Worm (Caenorhabditis elegans) whole organism, L4 larva: ENCODE measurements around the gene laat-1.
A peak's percentile ranks its signal among the peaks of the same experiment; 100 is the strongest.

Experiments used
- F10B5.3 ChIP-seq: sonication (generic microtip); optimal IDR thresholded peaks from 2 replicates; lab custom pipeline; 2016; ENCODE audit warnings: mild to moderate bottlenecking, missing genetic modification characterization, missing compliant biosample characterization
- F26F4.8 ChIP-seq: fragments of 200-800 bp; sonication (Bioruptor generic); conservative IDR thresholded peaks from 2 replicates; pipeline ENCODE4 v1.3.6; 2022; ENCODE audit warnings: missing genetic modification characterization, missing compliant biosample characterization
- F37D6.2 ChIP-seq: sonication (generic microtip); optimal IDR thresholded peaks from 2 replicates; lab custom pipeline; 2016; ENCODE audit warnings: mild to moderate bottlenecking, missing genetic modification characterization, missing compliant biosample characterization
- F44E2.7 ChIP-seq: fragments of 200-800 bp; sonication (Bioruptor generic); IDR thresholded peaks from 2 replicates; pipeline ENCODE4 v2.1.2; 2022; ENCODE audit warnings: missing genetic modification characterization, missing compliant biosample characterization
- T26A8.4 ChIP-seq: fragments of 200-800 bp; sonication (Bioruptor generic); IDR thresholded peaks from 2 replicates; pipeline ENCODE4 v1.3.6; 2022; ENCODE audit warnings: missing genetic modification characterization, missing compliant biosample characterization
- Y48G9A.11 ChIP-seq: fragments of 200-800 bp; sonication (Bioruptor generic); IDR thresholded peaks from 2 replicates; pipeline ENCODE4 v1.3.6; 2022; ENCODE audit warnings: missing genetic modification reagents, missing genetic modification characterization, missing compliant biosample characterization
- arid-1 ChIP-seq: fragments of 200-800 bp; sonication (Bioruptor generic); conservative IDR thresholded peaks from 2 replicates; pipeline ENCODE4 v1.3.6; 2022; ENCODE audit warnings: missing genetic modification reagents, missing genetic modification characterization, missing compliant biosample characterization
- ceh-28 ChIP-seq: fragments of 150-350 bp; optimal IDR thresholded peaks from 2 replicates; lab custom pipeline; 2014; ENCODE audit warnings: missing biosample characterization, missing genetic modification reagents, missing genetic modification characterization
- ceh-82 ChIP-seq: sonication (generic microtip); optimal IDR thresholded peaks from 2 replicates; lab custom pipeline; 2017; ENCODE audit warnings: missing biosample characterization, missing genetic modification characterization
- ces-1 ChIP-seq: fragments of 150-350 bp; sonication (generic microtip); optimal IDR thresholded peaks from 4 replicates; lab custom pipeline; 2014; ENCODE audit warnings: missing biosample characterization, missing genetic modification reagents, missing genetic modification characterization
- cey-2 ChIP-seq: sonication (generic microtip); optimal IDR thresholded peaks from 3 replicates; lab custom pipeline; 2017; ENCODE audit warnings: missing genetic modification characterization, mild to moderate bottlenecking, missing compliant biosample characterization, antibody characterized with exemption, borderline replicate concordance; ENCODE audit not compliant: insufficient read depth
- ctbp-1 ChIP-seq: fragments of 200-800 bp; sonication (Bioruptor generic); IDR thresholded peaks from 2 replicates; pipeline ENCODE4 v1.3.6; 2022; ENCODE audit warnings: missing genetic modification reagents, missing genetic modification characterization, missing compliant biosample characterization
- daf-16 ChIP-seq, 3 experiments: sonication (generic microtip); optimal IDR thresholded peaks; 2 replicates each; lab custom pipeline; 2016 to 2017; ENCODE audit warnings: missing genetic modification characterization in 3 of 3, missing genetic modification reagents in 3 of 3, mild to moderate bottlenecking in 2 of 3, missing compliant biosample characterization in 2 of 3, missing biosample characterization in 1 of 3, moderate library complexity in 1 of 3
- dmd-6 ChIP-seq: fragments of 200-800 bp; sonication (Bioruptor generic); IDR thresholded peaks from 2 replicates; pipeline ENCODE4 v1.3.6; 2022; ENCODE audit warnings: missing genetic modification reagents, missing genetic modification characterization, missing compliant biosample characterization
- dmd-8 ChIP-seq: fragments of 200-800 bp; sonication (Bioruptor generic); IDR thresholded peaks from 2 replicates; pipeline ENCODE4 v1.3.6; 2022; ENCODE audit warnings: missing genetic modification characterization, missing compliant biosample characterization
- dmd-9 ChIP-seq: fragments of 200-800 bp; sonication (Bioruptor generic); IDR thresholded peaks from 2 replicates; pipeline ENCODE4 v1.3.6; 2022; ENCODE audit warnings: missing genetic modification reagents, missing genetic modification characterization, missing compliant biosample characterization
- dpl-1 ChIP-seq: fragments of 150-350 bp; optimal IDR thresholded peaks from 2 replicates; lab custom pipeline; 2014; ENCODE audit warnings: missing biosample characterization, missing genetic modification reagents, missing genetic modification characterization
- dve-1 ChIP-seq: sonication (generic microtip); optimal IDR thresholded peaks from 2 replicates; lab custom pipeline; 2017; ENCODE audit warnings: antibody characterized with exemption, mild to moderate bottlenecking, missing genetic modification characterization, missing compliant biosample characterization; ENCODE audit not compliant: insufficient read depth
- egl-27 ChIP-seq: sonication (generic microtip); optimal IDR thresholded peaks from 3 replicates; lab custom pipeline; 2017; ENCODE audit warnings: missing biosample characterization, missing genetic modification reagents, missing genetic modification characterization
- hlh-11 ChIP-seq: fragments of 200-800 bp; sonication (Bioruptor generic); optimal IDR thresholded peaks from 2 replicates; lab custom pipeline; 2018; ENCODE audit warnings: mild to moderate bottlenecking, missing genetic modification characterization, missing compliant biosample characterization
- lin-15B ChIP-seq: fragments of 150-350 bp; sonication (generic microtip); optimal IDR thresholded peaks from 3 replicates; lab custom pipeline; 2014; ENCODE audit warnings: missing biosample characterization, missing genetic modification characterization
- lin-38 ChIP-seq: fragments of 200-800 bp; sonication (Bioruptor generic); IDR thresholded peaks from 2 replicates; pipeline ENCODE4 v1.3.6; 2022; ENCODE audit warnings: missing genetic modification reagents, missing genetic modification characterization, missing compliant biosample characterization
- lir-3 ChIP-seq: sonication (generic microtip); optimal IDR thresholded peaks from 2 replicates; lab custom pipeline; 2016; ENCODE audit warnings: mild to moderate bottlenecking, missing genetic modification characterization, missing compliant biosample characterization
- madf-5 ChIP-seq, 2 experiments: fragments of 200-800 bp; sonication (Bioruptor generic); IDR thresholded peaks; 2 replicates each; pipeline ENCODE4 v1.3.6; 2022; ENCODE audit warnings: missing compliant biosample characterization in 2 of 2, missing genetic modification characterization in 2 of 2
- nhr-102 ChIP-seq: sonication (generic microtip); optimal IDR thresholded peaks from 2 replicates; lab custom pipeline; 2016; ENCODE audit warnings: mild to moderate bottlenecking, missing genetic modification characterization, moderate library complexity, missing compliant biosample characterization
- nhr-111 ChIP-seq: fragments of 200-800 bp; sonication (Bioruptor generic); optimal IDR thresholded peaks from 2 replicates; lab custom pipeline; 2018; ENCODE audit warnings: mild to moderate bottlenecking, missing genetic modification characterization, missing compliant biosample characterization
- nhr-28 ChIP-seq: fragments of 150-350 bp; optimal IDR thresholded peaks from 2 replicates; lab custom pipeline; 2014; ENCODE audit warnings: missing biosample characterization, missing genetic modification characterization
- nhr-42 ChIP-seq: fragments of 200-800 bp; sonication (Bioruptor generic); IDR thresholded peaks from 2 replicates; pipeline ENCODE4 v1.3.6; 2022; ENCODE audit warnings: missing genetic modification characterization, missing compliant biosample characterization
- nhr-48 ChIP-seq: sonication (generic microtip); optimal IDR thresholded peaks from 2 replicates; lab custom pipeline; 2016; ENCODE audit warnings: mild to moderate bottlenecking, missing genetic modification characterization, missing compliant biosample characterization
- nhr-76 ChIP-seq: fragments of 150-350 bp; optimal IDR thresholded peaks from 2 replicates; lab custom pipeline; 2014; ENCODE audit warnings: missing biosample characterization, missing genetic modification characterization
- nhr-77 ChIP-seq: fragments of 150-350 bp; optimal IDR thresholded peaks from 2 replicates; lab custom pipeline; 2014; ENCODE audit warnings: missing biosample characterization, missing genetic modification characterization
- pha-4 ChIP-seq, 2 experiments: fragments of 150-350 bp in 1 of 2; fragments of 200-800 bp in 1 of 2; sonication (Bioruptor generic) in 1 of 2; IDR thresholded peaks in 1 of 2; optimal IDR thresholded peaks in 1 of 2; 2 replicates each; pipeline versions ENCODE4 v1.3.6 to Lab custom; 2014 to 2022; ENCODE audit warnings: missing genetic modification characterization in 2 of 2, missing genetic modification reagents in 2 of 2, missing biosample characterization in 1 of 2, missing compliant biosample characterization in 1 of 2
- php-3 ChIP-seq: fragments of 200-800 bp; sonication (Bioruptor generic); IDR thresholded peaks from 2 replicates; pipeline ENCODE4 v1.3.6; 2022; ENCODE audit warnings: missing genetic modification reagents, missing genetic modification characterization, missing compliant biosample characterization
- pqm-1 ChIP-seq: sonication (generic microtip); optimal IDR thresholded peaks from 2 replicates; lab custom pipeline; 2017; ENCODE audit warnings: missing biosample characterization, missing genetic modification characterization
- saeg-2 ChIP-seq: fragments of 200-800 bp; sonication (Bioruptor generic); IDR thresholded peaks from 2 replicates; pipeline ENCODE4 v1.3.6; 2022; ENCODE audit warnings: missing genetic modification reagents, missing genetic modification characterization, missing compliant biosample characterization
- set-16 ChIP-seq: fragments of 200-800 bp; sonication (Bioruptor generic); IDR thresholded peaks from 2 replicates; pipeline ENCODE4 v1.3.6; 2022; ENCODE audit warnings: missing genetic modification reagents, missing genetic modification characterization, missing compliant biosample characterization
- snpc-1.2 ChIP-seq: fragments of 200-800 bp; sonication (Bioruptor generic); IDR thresholded peaks from 2 replicates; pipeline ENCODE4 v1.3.6; 2022; ENCODE audit warnings: missing genetic modification reagents, missing genetic modification characterization, missing compliant biosample characterization
- spr-1 ChIP-seq: sonication (generic microtip); optimal IDR thresholded peaks from 2 replicates; lab custom pipeline; 2016; ENCODE audit warnings: mild to moderate bottlenecking, missing genetic modification characterization, missing compliant biosample characterization
- unc-62 ChIP-seq, 3 experiments: fragments of 150-350 bp in 1 of 3; sonication (generic microtip); optimal IDR thresholded peaks in 2 of 3; peaks in 1 of 3; 1 replicate in 1 of 3; 2 replicates in 2 of 3; lab custom pipeline; 2014 to 2017; ENCODE audit warnings: missing biosample characterization in 3 of 3, missing genetic modification characterization in 3 of 3, missing genetic modification reagents in 3 of 3, missing genotype in 1 of 3
- vab-7 ChIP-seq: fragments of 200-800 bp; sonication (Bioruptor generic); IDR thresholded peaks from 2 replicates; pipeline ENCODE4 v1.3.6; 2022; ENCODE audit warnings: missing genetic modification reagents, missing genetic modification characterization, missing compliant biosample characterization
- ztf-7 ChIP-seq: fragments of 150-350 bp; optimal IDR thresholded peaks from 2 replicates; lab custom pipeline; 2014; ENCODE audit warnings: missing biosample characterization, missing genetic modification characterization

laat-1 gene

ce11 chrII:255124-255523 is 17.5 kb upstream of the laat-1 start (continued):
- TF ChIP-seq ceh-82 (tag; lab: Kevin White, UChicago): no peak
- peak; percentile 92 for TF ChIP-seq T26A8.4 (GFP tag; lab: Robert Waterston, UW)
- peak; percentile 87 for TF ChIP-seq hlh-11 (tag; lab: Kevin White, UChicago)
- peak in 1 of 2 experiments; percentile 45 for TF ChIP-seq unc-62 (GFP tag; optimal IDR thresholded peaks at IDR 0.05 in 1 of 2; lab: Kevin White, UChicago)
- no peak for TF ChIP-seq unc-62 (tag; optimal IDR thresholded peaks at IDR 0.05; lab: Kevin White, UChicago)
- no peak for TF ChIP-seq egl-27 (tag; lab: Kevin White, UChicago)
- peak; percentile 91 for TF ChIP-seq spr-1
- TF ChIP-seq, all 104 proteins: peak for 75

- TF ChIP-seq snpc-1.2 (GFP tag; lab: Robert Waterston, UW): no peak
- peak in 1 of 2 experiments; percentile 94 for TF ChIP-seq unc-62 (GFP tag; optimal IDR thresholded peaks at IDR 0.05 in 1 of 2; lab: Kevin White, UChicago)
- TF ChIP-seq unc-62 (tag; optimal IDR thresholded peaks at IDR 0.05; lab: Kevin White, UChicago): no peak
Measured at ce11 chrII:247736-248135, 10.1 kb upstream of the laat-1 start.

- TF ChIP-seq lin-15B (tag; lab: Kevin White, UChicago) (no peak), dmd-6 (GFP tag; lab: Robert Waterston, UW) (peak; percentile 62), nhr-77 (tag; lab: Kevin White, UChicago) (peak; percentile 43), lin-38 (GFP tag; lab: Robert Waterston, UW) (peak; percentile 56), hlh-11 (tag; lab: Kevin White, UChicago) (peak; percentile 25), nhr-28 (peak; percentile 73), dve-1 (tag; lab: Kevin White, UChicago) (peak; percentile 48), pqm-1 (tag; lab: Kevin White, UChicago) (peak; percentile 100), saeg-2 (GFP tag; lab: Robert Waterston, UW) (no peak), unc-62 (GFP tag; optimal IDR thresholded peaks at IDR 0.05 in 1 of 2; lab: Kevin White, UChicago) (peak in 1 of 2 experiments; percentile 19), unc-62 (tag; optimal IDR thresholded peaks at IDR 0.05; lab: Kevin White, UChicago) (no peak), daf-16 (GFP tag; optimal IDR thresholded peaks at IDR 0.05; lab: Kevin White, UChicago) (no peak), daf-16 (tag; optimal IDR thresholded peaks at IDR 0.05; lab: Kevin White, UChicago) (peak; percentile 39), F26F4.8 (no peak)
Measured at ce11 chrII:240043-240442, 2.4 kb upstream of the laat-1 start.

- TF ChIP-seq pha-4 (GFP tag; IDR thresholded peaks at IDR 0.05; lab: Robert Waterston, UW) (no peak), pha-4 (tag; optimal IDR thresholded peaks at IDR 0.05; lab: Kevin White, UChicago) (no peak), F44E2.7 (no peak), vab-7 (GFP tag; lab: Robert Waterston, UW) (no peak), spr-1 (no peak)
- TF ChIP-seq, all 104 proteins: peak for 0
Measured at ce11 chrII:232641-233040, 5.0 kb downstream of the laat-1 start, which contains the start of gene Y43H11AL.1. Gene Y43H11AL.1 (minus strand): TSS chrII:232741.

- TF ChIP-seq nhr-102 (tag; lab: Kevin White, UChicago) (peak; percentile 23), lir-3 (tag; lab: Kevin White, UChicago) (no peak), ces-1 (GFP tag; lab: Kevin White, UChicago) (no peak), dmd-8 (GFP tag; lab: Robert Waterston, UW) (no peak), arid-1 (GFP tag; lab: Robert Waterston, UW) (no peak), nhr-76 (tag; lab: Kevin White, UChicago) (no peak), ceh-82 (tag; lab: Kevin White, UChicago) (no peak), nhr-42 (GFP tag; lab: Robert Waterston, UW) (no peak), cey-2 (tag; lab: Kevin White, UChicago) (no peak), F37D6.2 (peak; percentile 21), F44E2.7 (no peak), php-3 (no peak), nhr-111 (GFP tag; lab: Kevin White, UChicago) (no peak), ceh-28 (peak; percentile 52), nhr-48 (peak; percentile 55), set-16 (peak; percentile 86), Y48G9A.11 (GFP tag; lab: Robert Waterston, UW) (no peak), dmd-9 (GFP tag; lab: Robert Waterston, UW) (no peak), F10B5.3 (tag; lab: Kevin White, UChicago) (no peak), madf-5 (GFP tag; IDR thresholded peaks at IDR 0.05; lab: Robert Waterston, UW) (no peak), ctbp-1 (GFP tag; lab: Robert Waterston, UW) (no peak), ztf-7 (tag; lab: Kevin White, UChicago) (no peak), dpl-1 (peak; percentile 73)
Measured at ce11 chrII:221212-221611, 16.4 kb downstream of the laat-1 start.
